Worm (Caenorhabditis elegans) whole organism, L1 larva: ENCODE results near the gene F44G4.6.

ENCODE experiments used
- Y116A8C.19 ChIP-seq: sonication (generic microtip); optimal IDR thresholded peaks from 2 replicates; lab custom pipeline; 2016; ENCODE audit warnings: missing compliant biosample characterization, missing genetic modification characterization, borderline replicate concordance
- elt-2 ChIP-seq: sonication (generic microtip); optimal IDR thresholded peaks from 2 replicates; lab custom pipeline; 2016; ENCODE audit warnings: missing genetic modification characterization, mild to moderate bottlenecking, inconsistent platforms, missing compliant biosample characterization, missing genetic modification reagents

DNA sequence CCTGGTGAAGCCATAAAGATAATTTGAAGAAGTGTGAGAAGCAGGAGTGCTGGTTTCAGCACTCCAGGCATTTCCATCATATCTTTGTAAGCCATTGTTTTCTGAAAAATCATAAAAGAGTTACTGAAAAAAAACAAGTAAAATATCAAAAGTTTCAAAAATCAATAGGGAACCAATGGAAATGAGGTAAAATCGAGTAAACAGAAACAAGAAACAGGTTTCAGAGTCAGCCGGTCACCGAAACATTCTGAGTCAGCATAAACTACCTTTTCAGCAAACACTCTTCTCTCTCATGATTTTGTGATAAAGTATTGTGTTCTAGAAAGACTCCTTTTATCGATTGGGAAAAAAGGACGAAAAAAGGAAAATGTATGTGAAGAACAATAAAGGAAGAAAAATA lies 12.1 kb downstream of the F44G4.6 start, which contains the start of gene C18E9.9:
- TF ChIP-seq Y116A8C.19 (tag; lab: Kevin White, UChicago) (no peak), elt-2 (tag; lab: Kevin White, UChicago) (no peak)
